Worm (Caenorhabditis elegans) whole organism, L3 larva: ENCODE measurements around the gene try-4.

Source experiments
- ZK546.5 ChIP-seq: sonication (generic microtip); optimal IDR thresholded peaks from 2 replicates; lab custom pipeline; 2017; ENCODE audit warnings: missing biosample characterization, missing genetic modification characterization
- aly-2 ChIP-seq: fragments of 150-350 bp; optimal IDR thresholded peaks from 2 replicates; lab custom pipeline; 2014; ENCODE audit warnings: missing biosample characterization, missing genetic modification characterization
- ama-1 ChIP-seq: fragments of 150-350 bp; optimal IDR thresholded peaks from 2 replicates; lab custom pipeline; 2018
- ceh-16 ChIP-seq: sonication (generic microtip); optimal IDR thresholded peaks from 2 replicates; lab custom pipeline; 2017; ENCODE audit warnings: missing biosample characterization, missing genetic modification characterization
- ceh-28 ChIP-seq: fragments of 150-350 bp; optimal IDR thresholded peaks from 2 replicates; lab custom pipeline; 2014; ENCODE audit warnings: missing biosample characterization, missing genetic modification reagents, missing genetic modification characterization
- ceh-82 ChIP-seq: fragments of 150-350 bp; optimal IDR thresholded peaks from 2 replicates; lab custom pipeline; 2014; ENCODE audit warnings: missing biosample characterization, missing genetic modification characterization
- ceh-9 ChIP-seq: sonication (generic microtip); optimal IDR thresholded peaks from 2 replicates; lab custom pipeline; 2018; ENCODE audit warnings: missing biosample characterization, missing genetic modification characterization
- daf-12 ChIP-seq: fragments of 150-350 bp; optimal IDR thresholded peaks from 2 replicates; lab custom pipeline; 2014; ENCODE audit warnings: missing biosample characterization, missing genetic modification reagents, missing genetic modification characterization
- egl-27 ChIP-seq: sonication (generic microtip); optimal IDR thresholded peaks from 4 replicates; lab custom pipeline; 2017; ENCODE audit warnings: missing biosample characterization, missing genetic modification reagents, missing genetic modification characterization
- elt-1 ChIP-seq: fragments of 150-350 bp; optimal IDR thresholded peaks from 2 replicates; lab custom pipeline; 2014; ENCODE audit warnings: missing biosample characterization, missing genetic modification characterization
- elt-2 ChIP-seq: sonication (generic microtip); optimal IDR thresholded peaks from 2 replicates; lab custom pipeline; 2016; ENCODE audit warnings: missing genetic modification reagents, mild to moderate bottlenecking, missing genetic modification characterization, missing compliant biosample characterization
- elt-3 ChIP-seq, 3 experiments: fragments of 150-350 bp in 1 of 3; sonication (generic microtip) in 2 of 3; optimal IDR thresholded peaks; 2 replicates in 2 of 3; 4 replicates in 1 of 3; lab custom pipeline; 2014 to 2017; ENCODE audit warnings: missing biosample characterization in 3 of 3, missing genetic modification characterization in 3 of 3
- fkh-10 ChIP-seq: sonication (generic microtip); optimal IDR thresholded peaks from 2 replicates; lab custom pipeline; 2017; ENCODE audit warnings: missing biosample characterization, missing genetic modification reagents, missing genetic modification characterization
- fkh-2 ChIP-seq: fragments of 150-350 bp; optimal IDR thresholded peaks from 2 replicates; lab custom pipeline; 2014; ENCODE audit warnings: missing biosample characterization, missing genetic modification reagents, missing genetic modification characterization
- fos-1 ChIP-seq: fragments of 150-350 bp; optimal IDR thresholded peaks from 2 replicates; lab custom pipeline; 2014; ENCODE audit warnings: missing biosample characterization, missing genetic modification characterization
- hmg-11 ChIP-seq: sonication (generic microtip); optimal IDR thresholded peaks from 2 replicates; lab custom pipeline; 2016; ENCODE audit warnings: missing genetic modification characterization, missing compliant biosample characterization
- jun-1 ChIP-seq: fragments of 150-350 bp; optimal IDR thresholded peaks from 2 replicates; lab custom pipeline; 2014; ENCODE audit warnings: missing biosample characterization, missing genetic modification reagents, missing genetic modification characterization
- lin-15B ChIP-seq: fragments of 150-350 bp; optimal IDR thresholded peaks from 2 replicates; lab custom pipeline; 2014; ENCODE audit warnings: missing biosample characterization, missing genetic modification characterization
- lin-39 ChIP-seq: fragments of 150-350 bp; optimal IDR thresholded peaks from 2 replicates; lab custom pipeline; 2018; ENCODE audit warnings: missing biosample characterization, missing genetic modification reagents, missing genetic modification characterization
- lsy-12 ChIP-seq: sonication (generic microtip); optimal IDR thresholded peaks from 2 replicates; lab custom pipeline; 2016; ENCODE audit warnings: mild to moderate bottlenecking, missing genetic modification characterization, missing compliant biosample characterization
- mdl-1 ChIP-seq: fragments of 150-350 bp; optimal IDR thresholded peaks from 2 replicates; lab custom pipeline; 2014; ENCODE audit warnings: missing biosample characterization, missing genetic modification characterization
- mml-1 ChIP-seq: fragments of 150-350 bp; sonication (generic microtip); optimal IDR thresholded peaks from 3 replicates; lab custom pipeline; 2014; ENCODE audit warnings: missing biosample characterization, missing genetic modification characterization
- nfya-1 ChIP-seq: sonication (generic microtip); optimal IDR thresholded peaks from 2 replicates; lab custom pipeline; 2017; ENCODE audit warnings: missing genetic modification characterization, mild to moderate bottlenecking, missing compliant biosample characterization, antibody characterized with exemption, moderate library complexity; ENCODE audit not compliant: insufficient read depth
- nhr-11 ChIP-seq: fragments of 150-350 bp; optimal IDR thresholded peaks from 2 replicates; lab custom pipeline; 2014; ENCODE audit warnings: missing biosample characterization, missing genetic modification characterization
- nhr-12 ChIP-seq: fragments of 150-350 bp; optimal IDR thresholded peaks from 2 replicates; lab custom pipeline; 2014; ENCODE audit warnings: missing biosample characterization, missing genetic modification characterization
- nhr-23 ChIP-seq: fragments of 150-350 bp; optimal IDR thresholded peaks from 2 replicates; lab custom pipeline; 2014; ENCODE audit warnings: missing biosample characterization, missing genetic modification reagents, missing genetic modification characterization
- nhr-25 ChIP-seq: sonication (generic microtip); optimal IDR thresholded peaks from 2 replicates; lab custom pipeline; 2017; ENCODE audit warnings: missing biosample characterization, missing genetic modification characterization
- nhr-43 ChIP-seq: sonication (generic microtip); optimal IDR thresholded peaks from 2 replicates; lab custom pipeline; 2016; ENCODE audit warnings: mild to moderate bottlenecking, missing genetic modification characterization, missing compliant biosample characterization; ENCODE audit not compliant: poor library complexity, severe bottlenecking
- nhr-67 ChIP-seq: fragments of 150-350 bp; optimal IDR thresholded peaks from 2 replicates; lab custom pipeline; 2014; ENCODE audit warnings: missing biosample characterization, missing genetic modification characterization
- nhr-76 ChIP-seq: fragments of 150-350 bp; sonication (generic microtip); optimal IDR thresholded peaks from 5 replicates; lab custom pipeline; 2014; ENCODE audit warnings: missing biosample characterization, missing genetic modification characterization
- nhr-77 ChIP-seq: fragments of 150-350 bp; optimal IDR thresholded peaks from 2 replicates; lab custom pipeline; 2014; ENCODE audit warnings: missing biosample characterization, missing genetic modification characterization
- pha-4 ChIP-seq: fragments of 150-350 bp; optimal IDR thresholded peaks from 2 replicates; lab custom pipeline; 2014; ENCODE audit warnings: missing biosample characterization, missing genetic modification reagents, missing genetic modification characterization
- pqm-1 ChIP-seq: fragments of 150-350 bp; optimal IDR thresholded peaks from 2 replicates; lab custom pipeline; 2017; ENCODE audit warnings: missing biosample characterization, missing genetic modification characterization, inconsistent platforms
- sea-2 ChIP-seq: fragments of 150-350 bp; sonication (generic microtip); optimal IDR thresholded peaks from 4 replicates; lab custom pipeline; 2014; ENCODE audit warnings: missing biosample characterization, missing genetic modification reagents, missing genetic modification characterization
- snpc-4 ChIP-seq: fragments of 150-350 bp; optimal IDR thresholded peaks from 2 replicates; lab custom pipeline; 2014; ENCODE audit warnings: missing biosample characterization, missing genetic modification characterization
- tbx-2 ChIP-seq: sonication (generic microtip); optimal IDR thresholded peaks from 2 replicates; lab custom pipeline; 2016; ENCODE audit warnings: mild to moderate bottlenecking, missing genetic modification characterization, missing compliant biosample characterization
- unc-39 ChIP-seq: sonication (generic microtip); optimal IDR thresholded peaks from 4 replicates; lab custom pipeline; 2017; ENCODE audit warnings: missing biosample characterization, missing genetic modification characterization
- unc-62 ChIP-seq: fragments of 150-350 bp; sonication (generic microtip); optimal IDR thresholded peaks from 4 replicates; lab custom pipeline; 2014; ENCODE audit warnings: missing biosample characterization, missing genetic modification reagents, missing genetic modification characterization
- zag-1 ChIP-seq: fragments of 150-350 bp; optimal IDR thresholded peaks from 2 replicates; lab custom pipeline; 2014; ENCODE audit warnings: missing biosample characterization, missing genetic modification characterization
- ztf-11 ChIP-seq: fragments of 150-350 bp; optimal IDR thresholded peaks from 2 replicates; lab custom pipeline; 2014; ENCODE audit warnings: missing biosample characterization, missing genetic modification characterization
- ztf-4 ChIP-seq: fragments of 150-350 bp; optimal IDR thresholded peaks from 2 replicates; lab custom pipeline; 2014; ENCODE audit warnings: missing biosample characterization, missing genetic modification characterization

Gene try-4

ce11 chrV:20828820-20829219, 32.1 kb downstream of the try-4 start, which contains the start of gene sbt-1:
TSS of gene sbt-1 (minus strand) at chrV:20828881.
- TF ChIP-seq jun-1 (tag; lab: Kevin White, UChicago) = no peak
- no peak for TF ChIP-seq ztf-11 (tag; lab: Kevin White, UChicago)
- TF ChIP-seq snpc-4 = no peak
- TF ChIP-seq unc-39 (tag; lab: Kevin White, UChicago) = no peak
- TF ChIP-seq ceh-28 = peak; percentile 12
- peak; percentile 37 for TF ChIP-seq nhr-11 (tag; lab: Kevin White, UChicago)
- TF ChIP-seq nfya-1 = peak; percentile 83
- TF ChIP-seq mdl-1 = peak; percentile 57
- no peak for TF ChIP-seq nhr-77
- TF ChIP-seq fos-1 (tag; lab: Kevin White, UChicago) = no peak
- no peak for TF ChIP-seq pha-4 (tag; lab: Kevin White, UChicago)
- TF ChIP-seq elt-1 (tag; lab: Kevin White, UChicago) = peak; percentile 45
- peak; percentile 77 for TF ChIP-seq lin-39 (tag; lab: Kevin White, UChicago)
- no peak for TF ChIP-seq ama-1 (lab: Kevin White, UChicago)
- TF ChIP-seq sea-2 (GFP tag; lab: Kevin White, UChicago) = peak; percentile 55
- no peak for TF ChIP-seq zag-1 (tag; lab: Kevin White, UChicago)
- no peak for TF ChIP-seq nhr-67 (tag; lab: Kevin White, UChicago)
- no peak for TF ChIP-seq nhr-23
- TF ChIP-seq daf-12 (tag; lab: Kevin White, UChicago) = no peak
- TF ChIP-seq ceh-9 (tag; lab: Kevin White, UChicago) = no peak
- TF ChIP-seq unc-62 (GFP tag; lab: Kevin White, UChicago) = no peak
- TF ChIP-seq egl-27 = no peak
- TF ChIP-seq fkh-10 (GFP tag; lab: Kevin White, UChicago) = no peak
- TF ChIP-seq ceh-82 = no peak
- TF ChIP-seq nhr-43 (tag; lab: Kevin White, UChicago) = no peak
- TF ChIP-seq lsy-12 (tag; lab: Kevin White, UChicago) = no peak
- TF ChIP-seq hmg-11 = peak; percentile 59
- TF ChIP-seq ztf-4 = no peak
- no peak for TF ChIP-seq ZK546.5
- TF ChIP-seq mml-1 (tag; lab: Kevin White, UChicago) = no peak
- peak; percentile 35 for TF ChIP-seq tbx-2 (tag; lab: Kevin White, UChicago)
- peak; percentile 34 for TF ChIP-seq lin-15B (tag; lab: Kevin White, UChicago)
- no peak for TF ChIP-seq ceh-16 (tag; lab: Kevin White, UChicago)
- TF ChIP-seq nhr-12 (tag; lab: Kevin White, UChicago) = no peak
- no peak for TF ChIP-seq nhr-25 (tag; lab: Kevin White, UChicago)
- no peak for TF ChIP-seq elt-2 (tag; lab: Kevin White, UChicago)
- peak; percentile 65 for TF ChIP-seq pqm-1

- no peak for TF ChIP-seq nhr-23
- no peak for TF ChIP-seq ama-1 (lab: Kevin White, UChicago)
- no peak for TF ChIP-seq daf-12 (tag; lab: Kevin White, UChicago)
- no peak for TF ChIP-seq elt-3 (tag; optimal IDR thresholded peaks at IDR 0.05; lab: Kevin White, UChicago)
- no peak for TF ChIP-seq nhr-76 (tag; lab: Kevin White, UChicago)
- TF ChIP-seq lin-39 (tag; lab: Kevin White, UChicago) = no peak
- no peak for TF ChIP-seq nhr-25 (tag; lab: Kevin White, UChicago)
- TF ChIP-seq fos-1 (tag; lab: Kevin White, UChicago) = no peak
- TF ChIP-seq sea-2 (GFP tag; lab: Kevin White, UChicago) = no peak
- no peak for TF ChIP-seq hmg-11
- no peak for TF ChIP-seq aly-2 (tag; lab: Kevin White, UChicago)
- no peak for TF ChIP-seq nhr-12 (tag; lab: Kevin White, UChicago)
- no peak for TF ChIP-seq nhr-77
- TF ChIP-seq mdl-1 = no peak
Measured at ce11 chrV:20826618-20827017, 34.3 kb downstream of the try-4 start.

ce11 chrV:20824962-20825609, 35.9 kb downstream of the try-4 start, which contains the start of the genes gcy-22 and grl-14:
TSS of gene gcy-22 (minus strand) at chrV:20825062.
TSS of gene grl-14 (plus strand) at chrV:20825559.
- TF ChIP-seq tbx-2 (tag; lab: Kevin White, UChicago) (no peak), nhr-67 (tag; lab: Kevin White, UChicago) (no peak), ceh-9 (tag; lab: Kevin White, UChicago) (no peak), fkh-2 (tag; lab: Kevin White, UChicago) (no peak), ceh-28 (no peak)
